Fruit fly (Drosophila melanogaster) whole organism: ENCODE data around the gene CG11672.

Experiments used
- CG8478 ChIP-seq: fragments of >200 bp; optimal IDR thresholded peaks from 2 replicates; lab custom pipeline; 2018; ENCODE audit warnings: inconsistent platforms
- Dll ChIP-seq: fragments of >200 bp; optimal IDR thresholded peaks from 2 replicates; lab custom pipeline; 2017
- EcR ChIP-seq, 2 experiments: fragments of >200 bp; optimal IDR thresholded peaks; 2 replicates each; lab custom pipeline; 2017; ENCODE audit warnings: missing biosample characterization in 2 of 2, missing genetic modification characterization in 2 of 2, missing genetic modification reagents in 2 of 2
- pan ChIP-seq: fragments of >200 bp; optimal IDR thresholded peaks from 2 replicates; lab custom pipeline; 2017
- psq ChIP-seq: fragments of >200 bp; optimal IDR thresholded peaks from 2 replicates; lab custom pipeline; 2017
- usp ChIP-seq: fragments of >200 bp; optimal IDR thresholded peaks from 2 replicates; lab custom pipeline; 2017; ENCODE audit warnings: missing biosample characterization, missing genetic modification characterization, mixed read lengths

CG11672 gene

dm6 chr3R:8317709-8318335 lies 27.4 kb upstream of the CG11672 start:
- TF ChIP-seq usp (GFP tag; lab: Kevin White, UChicago) = no peak
- TF ChIP-seq EcR (GFP tag; optimal IDR thresholded peaks at IDR 0.05; lab: Kevin White, UChicago) = no peak
- no peak for TF ChIP-seq pan (lab: Kevin White, UChicago)
- TF ChIP-seq Dll = no peak
- TF ChIP-seq psq (lab: Kevin White, UChicago) = no peak
- no peak for TF ChIP-seq CG8478 (lab: Kevin White, UChicago)

- TF ChIP-seq CG8478 (lab: Kevin White, UChicago) (no peak), EcR (GFP tag; optimal IDR thresholded peaks at IDR 0.05; lab: Kevin White, UChicago) (no peak), pan (lab: Kevin White, UChicago) (no peak), psq (lab: Kevin White, UChicago) (no peak), usp (GFP tag; lab: Kevin White, UChicago) (no peak), Dll (no peak)
Observed at dm6 chr3R:8317215-8317614, 26.8 kb upstream of the CG11672 start, which contains the start of gene Ctr1B. Ctr1B (plus strand) TSS chr3R:8317612.

dm6 chr3R:8316344-8317105 lies 26.1 kb upstream of the CG11672 start, which contains the start of gene Coq2:
Coq2 (minus strand) TSS chr3R:8316543.
- TF ChIP-seq Dll = no peak
- no peak for TF ChIP-seq CG8478 (lab: Kevin White, UChicago)
- TF ChIP-seq pan (lab: Kevin White, UChicago) = no peak
- TF ChIP-seq usp (GFP tag; lab: Kevin White, UChicago) = no peak
- TF ChIP-seq psq (lab: Kevin White, UChicago) = no peak
- TF ChIP-seq EcR (GFP tag; optimal IDR thresholded peaks at IDR 0.05; lab: Kevin White, UChicago) = no peak

- no peak for TF ChIP-seq pan (lab: Kevin White, UChicago)
- no peak for TF ChIP-seq EcR (GFP tag; optimal IDR thresholded peaks at IDR 0.05; lab: Kevin White, UChicago)
- no peak for TF ChIP-seq psq (lab: Kevin White, UChicago)
- no peak for TF ChIP-seq Dll
- no peak for TF ChIP-seq usp (GFP tag; lab: Kevin White, UChicago)
- TF ChIP-seq CG8478 (lab: Kevin White, UChicago) = no peak
Observed at dm6 chr3R:8313038-8313437, 22.7 kb upstream of the CG11672 start, which contains the start of gene CG7483. CG7483 (plus strand) TSS chr3R:8313208.

dm6 chr3R:8312037-8312436 lies 21.7 kb upstream of the CG11672 start, which contains the start of the genes CG11694 and CG11698:
CG11694 (minus strand) TSS chr3R:8312137.
CG11698 (plus strand) TSS chr3R:8312188.
- TF ChIP-seq psq (lab: Kevin White, UChicago) (no peak), EcR (GFP tag; optimal IDR thresholded peaks at IDR 0.05; lab: Kevin White, UChicago) (no peak), usp (GFP tag; lab: Kevin White, UChicago) (no peak), CG8478 (lab: Kevin White, UChicago) (no peak), Dll (no peak), pan (lab: Kevin White, UChicago) (no peak)

dm6 chr3R:8310678-8311077 lies 20.3 kb upstream of the CG11672 start, which contains the start of gene CG11693:
CG11693 (minus strand) TSS chr3R:8310778.
- no peak for TF ChIP-seq EcR (GFP tag; optimal IDR thresholded peaks at IDR 0.05; lab: Kevin White, UChicago)
- TF ChIP-seq Dll = no peak
- no peak for TF ChIP-seq pan (lab: Kevin White, UChicago)
- TF ChIP-seq usp (GFP tag; lab: Kevin White, UChicago) = no peak
- no peak for TF ChIP-seq psq (lab: Kevin White, UChicago)
- no peak for TF ChIP-seq CG8478 (lab: Kevin White, UChicago)

- TF ChIP-seq psq (lab: Kevin White, UChicago) (no peak), EcR (GFP tag; optimal IDR thresholded peaks at IDR 0.05; lab: Kevin White, UChicago) (no peak), usp (GFP tag; lab: Kevin White, UChicago) (no peak)
Observed at dm6 chr3R:8308515-8308959, 18.2 kb upstream of the CG11672 start, which contains the start of gene tex. tex (minus strand) TSS chr3R:8308645.

- TF ChIP-seq pan (lab: Kevin White, UChicago) = no peak
- TF ChIP-seq CG8478 (lab: Kevin White, UChicago) = no peak
- no peak for TF ChIP-seq usp (GFP tag; lab: Kevin White, UChicago)
- TF ChIP-seq EcR (GFP tag; optimal IDR thresholded peaks at IDR 0.05; lab: Kevin White, UChicago) = no peak
- TF ChIP-seq psq (lab: Kevin White, UChicago) = no peak
- TF ChIP-seq Dll = no peak
Observed at dm6 chr3R:8307283-8307682, 16.9 kb upstream of the CG11672 start.

dm6 chr3R:8306927-8307261 lies 16.5 kb upstream of the CG11672 start:
- TF ChIP-seq Dll = no peak

dm6 chr3R:8306188-8306926 lies 16.0 kb upstream of the CG11672 start:
- TF ChIP-seq Dll (no peak), CG8478 (lab: Kevin White, UChicago) (no peak), usp (GFP tag; lab: Kevin White, UChicago) (no peak)

- TF ChIP-seq pan (lab: Kevin White, UChicago) (no peak), EcR (GFP tag; optimal IDR thresholded peaks at IDR 0.05; lab: Kevin White, UChicago) (no peak), Dll (no peak), usp (GFP tag; lab: Kevin White, UChicago) (no peak), psq (lab: Kevin White, UChicago) (no peak), CG8478 (lab: Kevin White, UChicago) (no peak)
Observed at dm6 chr3R:8305110-8305509, 14.7 kb upstream of the CG11672 start, which contains the start of gene Sgt1. Sgt1 (minus strand) TSS chr3R:8305274.
